Worm (Caenorhabditis elegans) whole organism, late embryonic: ENCODE data around the gene F07C3.16.
A peak's percentile ranks its signal among the peaks of the same experiment; 100 is the strongest.

ENCODE experiments used
- C08G9.2 ChIP-seq: sonication (generic microtip); optimal IDR thresholded peaks from 2 replicates; lab custom pipeline; 2016; ENCODE audit warnings: mild to moderate bottlenecking, missing genetic modification characterization, moderate library complexity, missing compliant biosample characterization
- C38D4.7 ChIP-seq: fragments of 200-800 bp; sonication (Bioruptor generic); optimal IDR thresholded peaks from 2 replicates; lab custom pipeline; 2018; ENCODE audit warnings: mild to moderate bottlenecking, missing genetic modification characterization, moderate library complexity, missing compliant biosample characterization
- K02D7.2 ChIP-seq: sonication (generic microtip); optimal IDR thresholded peaks from 2 replicates; lab custom pipeline; 2017; ENCODE audit warnings: mild to moderate bottlenecking, missing genetic modification characterization, missing compliant biosample characterization
- Y22D7AL.16 ChIP-seq: sonication (generic microtip); optimal IDR thresholded peaks from 2 replicates; lab custom pipeline; 2016; ENCODE audit warnings: missing genetic modification characterization, missing compliant biosample characterization
- ahr-1 ChIP-seq: sonication (generic microtip); optimal IDR thresholded peaks from 2 replicates; lab custom pipeline; 2016; ENCODE audit warnings: missing genetic modification characterization, missing compliant biosample characterization
- ceh-18 ChIP-seq: sonication (generic microtip); optimal IDR thresholded peaks from 2 replicates; lab custom pipeline; 2016; ENCODE audit warnings: missing genetic modification characterization, missing compliant biosample characterization
- ceh-24 ChIP-seq: sonication (generic microtip); optimal IDR thresholded peaks from 2 replicates; lab custom pipeline; 2016; ENCODE audit warnings: mild to moderate bottlenecking, missing genetic modification characterization, missing compliant biosample characterization
- ceh-30 ChIP-seq: fragments of 150-350 bp; optimal IDR thresholded peaks from 2 replicates; lab custom pipeline; 2014; ENCODE audit warnings: missing biosample characterization, missing genetic modification characterization
- ceh-31 ChIP-seq: sonication (generic microtip); optimal IDR thresholded peaks from 2 replicates; lab custom pipeline; 2016; ENCODE audit warnings: missing genetic modification characterization, missing compliant biosample characterization
- ceh-34 ChIP-seq: sonication (generic microtip); optimal IDR thresholded peaks from 2 replicates; lab custom pipeline; 2016; ENCODE audit warnings: mild to moderate bottlenecking, missing genetic modification characterization, missing compliant biosample characterization
- ceh-45 ChIP-seq: fragments of 200-800 bp; sonication (Bioruptor generic); IDR thresholded peaks from 2 replicates; pipeline ENCODE4 v1.3.6; 2022; ENCODE audit warnings: missing genetic modification reagents, missing genetic modification characterization, missing compliant biosample characterization
- ceh-48 ChIP-seq: sonication (generic microtip); optimal IDR thresholded peaks from 2 replicates; lab custom pipeline; 2016; ENCODE audit warnings: missing genetic modification characterization, inconsistent platforms, missing compliant biosample characterization
- dmd-4 ChIP-seq: sonication (generic microtip); optimal IDR thresholded peaks from 2 replicates; lab custom pipeline; 2016; ENCODE audit warnings: borderline replicate concordance, missing genetic modification characterization, missing compliant biosample characterization
- dve-1 ChIP-seq: sonication (generic microtip); optimal IDR thresholded peaks from 2 replicates; lab custom pipeline; 2017; ENCODE audit warnings: antibody characterized with exemption, mild to moderate bottlenecking, missing genetic modification characterization, missing compliant biosample characterization
- elt-4 ChIP-seq: sonication (generic microtip); optimal IDR thresholded peaks from 2 replicates; lab custom pipeline; 2016; ENCODE audit warnings: missing genetic modification characterization, missing compliant biosample characterization
- ets-4 ChIP-seq: sonication (generic microtip); optimal IDR thresholded peaks from 2 replicates; lab custom pipeline; 2016; ENCODE audit warnings: missing genetic modification characterization, missing compliant biosample characterization
- fkh-10 ChIP-seq: fragments of 150-350 bp; optimal IDR thresholded peaks from 2 replicates; lab custom pipeline; 2014; ENCODE audit warnings: missing biosample characterization, missing genetic modification reagents, missing genetic modification characterization
- fkh-6 ChIP-seq: sonication (generic microtip); optimal IDR thresholded peaks from 2 replicates; lab custom pipeline; 2016; ENCODE audit warnings: missing genetic modification characterization, missing compliant biosample characterization
- gmeb-2 ChIP-seq: sonication (generic microtip); optimal IDR thresholded peaks from 2 replicates; lab custom pipeline; 2016; ENCODE audit warnings: missing genetic modification characterization, inconsistent platforms, missing compliant biosample characterization
- hlh-30 ChIP-seq: sonication (generic microtip); optimal IDR thresholded peaks from 2 replicates; lab custom pipeline; 2017; ENCODE audit warnings: antibody characterized with exemption, missing genetic modification characterization, missing compliant biosample characterization; ENCODE audit not compliant: insufficient read depth
- hlh-8 ChIP-seq: sonication (generic microtip); optimal IDR thresholded peaks from 2 replicates; lab custom pipeline; 2016; ENCODE audit warnings: missing genotype, missing genetic modification characterization, missing compliant biosample characterization
- lim-6 ChIP-seq: sonication (generic microtip); optimal IDR thresholded peaks from 2 replicates; lab custom pipeline; 2016; ENCODE audit warnings: missing genetic modification characterization, missing compliant biosample characterization
- madf-2 ChIP-seq: sonication (generic microtip); optimal IDR thresholded peaks from 2 replicates; lab custom pipeline; 2017; ENCODE audit warnings: missing genetic modification characterization, missing compliant biosample characterization
- nfya-1 ChIP-seq: sonication (generic microtip); optimal IDR thresholded peaks from 2 replicates; lab custom pipeline; 2017; ENCODE audit warnings: missing genetic modification characterization, mild to moderate bottlenecking, missing compliant biosample characterization, antibody characterized with exemption, moderate library complexity
- nhr-232 ChIP-seq: sonication (generic microtip); optimal IDR thresholded peaks from 2 replicates; lab custom pipeline; 2016; ENCODE audit warnings: missing genetic modification characterization, missing compliant biosample characterization
- npax-4 ChIP-seq: sonication (generic microtip); optimal IDR thresholded peaks from 2 replicates; lab custom pipeline; 2016; ENCODE audit warnings: missing genetic modification characterization, missing compliant biosample characterization
- pax-1 ChIP-seq: fragments of 150-350 bp; optimal IDR thresholded peaks from 2 replicates; lab custom pipeline; 2014; ENCODE audit warnings: missing biosample characterization, missing genetic modification characterization
- pha-4 ChIP-seq: fragments of 150-350 bp; optimal IDR thresholded peaks from 2 replicates; lab custom pipeline; 2018; ENCODE audit warnings: missing biosample characterization, missing genetic modification reagents, missing genetic modification characterization
- ref-2 ChIP-seq: sonication (generic microtip); optimal IDR thresholded peaks from 2 replicates; lab custom pipeline; 2016; ENCODE audit warnings: missing genetic modification characterization, missing compliant biosample characterization
- rnt-1 ChIP-seq: sonication (generic microtip); optimal IDR thresholded peaks from 2 replicates; lab custom pipeline; 2016; ENCODE audit warnings: missing genetic modification characterization, missing compliant biosample characterization
- sdc-2 ChIP-seq: sonication (generic microtip); optimal IDR thresholded peaks from 2 replicates; lab custom pipeline; 2016; ENCODE audit warnings: missing genotype, missing genetic modification characterization, missing compliant biosample characterization
- sox-2 ChIP-seq: fragments of 200-800 bp; sonication (Bioruptor generic); IDR thresholded peaks from 2 replicates; pipeline ENCODE4 v1.3.6; 2022; ENCODE audit warnings: missing genetic modification reagents, missing genetic modification characterization, missing compliant biosample characterization
- syd-9 ChIP-seq: sonication (generic microtip); optimal IDR thresholded peaks from 2 replicates; lab custom pipeline; 2016; ENCODE audit warnings: mild to moderate bottlenecking, missing genetic modification characterization, moderate library complexity, missing compliant biosample characterization
- tbx-2 ChIP-seq: sonication (generic microtip); optimal IDR thresholded peaks from 2 replicates; lab custom pipeline; 2016; ENCODE audit warnings: missing genetic modification characterization, missing compliant biosample characterization
- unc-42 ChIP-seq: sonication (generic microtip); optimal IDR thresholded peaks from 2 replicates; lab custom pipeline; 2016; ENCODE audit warnings: missing genotype, missing genetic modification characterization, missing compliant biosample characterization
- unc-55 ChIP-seq: sonication (generic microtip); optimal IDR thresholded peaks from 2 replicates; lab custom pipeline; 2017; ENCODE audit warnings: missing biosample characterization, missing genetic modification reagents, missing genetic modification characterization
- unc-86 ChIP-seq: sonication (generic microtip); optimal IDR thresholded peaks from 2 replicates; lab custom pipeline; 2016; ENCODE audit warnings: missing genetic modification characterization, missing compliant biosample characterization
- zip-5 ChIP-seq: sonication (generic microtip); optimal IDR thresholded peaks from 2 replicates; lab custom pipeline; 2016; ENCODE audit warnings: missing genetic modification characterization, missing compliant biosample characterization

F07C3.16 gene

DNA sequence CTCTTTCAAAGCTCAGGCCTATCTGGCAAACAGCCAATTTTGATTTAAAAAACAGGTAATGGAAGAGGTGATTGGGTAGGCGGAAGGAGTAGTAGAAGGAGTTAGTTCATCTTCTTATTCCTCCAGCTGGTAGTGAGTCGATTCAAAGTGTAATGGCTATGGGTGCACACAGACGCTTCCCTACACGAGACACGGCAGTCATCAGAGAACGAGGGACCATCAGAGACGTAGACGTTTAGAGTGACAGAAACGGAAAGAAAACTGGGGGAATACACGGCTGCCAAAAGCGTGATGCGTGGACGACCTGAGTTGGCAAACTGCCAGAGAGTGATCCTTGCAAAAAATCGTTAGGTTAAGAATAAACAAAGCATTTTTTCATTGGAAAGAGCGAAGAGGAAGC, 10.0 kb downstream of the F07C3.16 start:
- no peak for TF ChIP-seq K02D7.2 (tag; lab: Kevin White, UChicago)
- TF ChIP-seq sdc-2 (tag; lab: Kevin White, UChicago) = no peak
- TF ChIP-seq tbx-2 (tag; lab: Kevin White, UChicago) = peak; percentile 46
- TF ChIP-seq Y22D7AL.16 (tag; lab: Kevin White, UChicago) = no peak
- peak; percentile 14 for TF ChIP-seq hlh-30 (tag; lab: Kevin White, UChicago)
- TF ChIP-seq gmeb-2 (tag; lab: Kevin White, UChicago) = no peak
- peak; percentile 46 for TF ChIP-seq ceh-34 (tag; lab: Kevin White, UChicago)
- TF ChIP-seq unc-42 (tag; lab: Kevin White, UChicago) = peak; percentile 5
- TF ChIP-seq nfya-1 (tag; lab: Kevin White, UChicago) = peak; percentile 35
- peak; percentile 72 for TF ChIP-seq ceh-31 (tag; lab: Kevin White, UChicago)
- no peak for TF ChIP-seq lim-6 (tag; lab: Kevin White, UChicago)
- no peak for TF ChIP-seq C38D4.7 (GFP tag; lab: Kevin White, UChicago)
- TF ChIP-seq fkh-6 (tag; lab: Kevin White, UChicago) = no peak
- peak; percentile 60 for TF ChIP-seq ceh-18 (tag; lab: Kevin White, UChicago)
- no peak for TF ChIP-seq ceh-45 (GFP tag; lab: Robert Waterston, UW)
- TF ChIP-seq ahr-1 = no peak
- TF ChIP-seq pax-1 = peak; percentile 23
- no peak for TF ChIP-seq ref-2 (tag; lab: Kevin White, UChicago)

DNA sequence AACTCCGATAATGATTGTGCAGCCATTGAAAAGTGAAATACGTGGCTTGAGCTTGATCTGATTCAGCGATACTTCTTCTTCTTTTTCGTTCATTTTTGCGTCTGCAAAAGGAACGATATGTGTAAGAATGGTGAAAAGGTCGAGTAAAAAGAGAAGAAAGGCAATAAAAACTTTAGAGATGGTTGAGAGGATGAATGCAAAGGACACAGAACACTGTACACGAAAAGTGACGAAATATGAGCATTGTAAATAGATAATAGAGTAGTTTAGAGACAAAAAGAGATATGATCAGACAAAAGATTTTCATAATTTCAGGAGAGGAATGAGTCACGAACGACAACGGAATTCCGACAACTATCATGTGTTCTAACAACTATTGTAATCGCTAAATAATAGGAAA, 11.1 kb downstream of the F07C3.16 start, which contains the start of gene aat-2:
Gene aat-2 (minus strand): TSS at position 101 of the 400 bp plus-strand sequence.
- TF ChIP-seq sdc-2 (tag; lab: Kevin White, UChicago) (no peak), ets-4 (tag; lab: Kevin White, UChicago) (no peak), ceh-48 (tag; lab: Kevin White, UChicago) (no peak), dve-1 (tag; lab: Kevin White, UChicago) (no peak), syd-9 (tag; lab: Kevin White, UChicago) (no peak), zip-5 (tag; lab: Kevin White, UChicago) (no peak), madf-2 (no peak), ahr-1 (no peak), ceh-24 (no peak), dmd-4 (no peak), rnt-1 (tag; lab: Kevin White, UChicago) (no peak), C08G9.2 (no peak), pha-4 (no peak), K02D7.2 (tag; lab: Kevin White, UChicago) (no peak), sox-2 (GFP tag; lab: Robert Waterston, UW) (no peak)

DNA sequence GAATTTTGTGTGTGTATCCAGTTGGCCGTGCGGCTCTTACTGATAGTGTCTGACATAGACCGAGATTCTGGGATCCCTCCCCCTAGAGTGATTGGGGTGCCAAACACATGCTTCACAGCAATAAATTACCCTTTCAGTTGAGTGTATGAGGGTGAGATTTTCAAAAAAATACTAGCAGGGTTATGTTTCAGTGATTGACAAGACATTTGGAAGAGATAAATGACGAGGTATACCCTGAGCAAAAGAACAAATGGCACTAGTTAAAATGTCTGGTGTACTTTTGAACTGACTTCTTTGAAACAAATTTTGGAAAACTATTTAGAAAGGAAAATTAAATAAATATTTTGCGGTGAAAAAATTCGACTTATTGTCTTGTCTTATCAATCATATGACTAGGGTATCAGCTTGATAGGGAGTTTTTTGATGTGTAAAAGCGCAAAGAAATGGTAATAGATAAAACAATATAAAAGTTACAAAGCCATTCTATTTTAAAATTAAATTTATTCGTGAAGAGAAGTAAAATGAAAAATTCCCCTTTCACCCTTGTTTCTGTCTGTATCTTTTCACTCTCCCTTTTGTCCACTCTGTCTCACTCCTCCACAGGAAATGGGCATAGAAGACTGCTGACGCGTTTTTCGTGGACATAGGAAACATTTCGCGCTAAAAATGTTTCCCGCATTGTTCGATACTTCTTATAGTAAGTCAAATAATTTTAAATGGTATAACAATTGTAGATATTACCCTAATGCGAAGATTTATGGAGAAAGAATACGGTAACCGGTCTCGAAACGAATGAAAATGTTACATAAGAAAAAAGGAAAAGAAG, 14.0 kb downstream of the F07C3.16 start, which contains the start of gene glo-4:
Gene glo-4 (minus strand): TSS at position 51 of the 826 bp plus-strand sequence.
- TF ChIP-seq unc-42 (tag; lab: Kevin White, UChicago) (peak; percentile 76), ceh-30 (tag; lab: Kevin White, UChicago) (peak; percentile 57), ceh-31 (tag; lab: Kevin White, UChicago) (peak; percentile 30), ceh-45 (GFP tag; lab: Robert Waterston, UW) (no peak), nfya-1 (tag; lab: Kevin White, UChicago) (peak; percentile 58)

DNA sequence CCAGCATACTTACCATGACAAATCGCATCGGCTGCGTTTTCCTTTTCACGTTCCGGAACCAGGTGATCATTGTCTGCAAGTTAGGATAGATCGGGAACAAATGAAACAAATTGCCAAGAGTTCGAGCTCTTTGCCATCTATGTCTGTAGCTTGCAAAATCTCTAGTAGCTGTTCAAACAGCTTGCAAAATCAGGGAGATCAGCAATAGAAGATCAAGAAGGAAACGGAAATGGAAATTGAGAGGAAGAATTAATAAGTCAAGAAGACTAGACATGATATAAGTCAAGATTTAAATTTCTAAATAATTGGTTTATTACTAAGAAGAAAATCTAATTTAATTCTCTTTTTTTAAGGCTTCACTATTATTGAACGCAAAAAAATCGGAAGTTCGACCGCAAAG, 25.1 kb downstream of the F07C3.16 start, which contains the start of gene F07C3.3:
Gene F07C3.3 (minus strand): TSS at position 101 of the 400 bp plus-strand sequence.
- TF ChIP-seq hlh-30 (tag; lab: Kevin White, UChicago) (no peak), hlh-8 (no peak), nhr-232 (tag; lab: Kevin White, UChicago) (no peak), K02D7.2 (tag; lab: Kevin White, UChicago) (no peak), Y22D7AL.16 (tag; lab: Kevin White, UChicago) (no peak), unc-86 (tag; lab: Kevin White, UChicago) (no peak), ceh-34 (tag; lab: Kevin White, UChicago) (no peak), nfya-1 (tag; lab: Kevin White, UChicago) (no peak), npax-4 (tag; lab: Kevin White, UChicago) (no peak), ref-2 (tag; lab: Kevin White, UChicago) (no peak), ceh-45 (GFP tag; lab: Robert Waterston, UW) (no peak), fkh-10 (GFP tag; lab: Kevin White, UChicago) (no peak), unc-55 (GFP tag; lab: Kevin White, UChicago) (no peak), ets-4 (tag; lab: Kevin White, UChicago) (no peak), ceh-31 (tag; lab: Kevin White, UChicago) (no peak), elt-4 (tag; lab: Kevin White, UChicago) (no peak), tbx-2 (tag; lab: Kevin White, UChicago) (no peak)
